Worm (Caenorhabditis elegans): ENCODE measurements around the gene B0273.115.

DNA sequence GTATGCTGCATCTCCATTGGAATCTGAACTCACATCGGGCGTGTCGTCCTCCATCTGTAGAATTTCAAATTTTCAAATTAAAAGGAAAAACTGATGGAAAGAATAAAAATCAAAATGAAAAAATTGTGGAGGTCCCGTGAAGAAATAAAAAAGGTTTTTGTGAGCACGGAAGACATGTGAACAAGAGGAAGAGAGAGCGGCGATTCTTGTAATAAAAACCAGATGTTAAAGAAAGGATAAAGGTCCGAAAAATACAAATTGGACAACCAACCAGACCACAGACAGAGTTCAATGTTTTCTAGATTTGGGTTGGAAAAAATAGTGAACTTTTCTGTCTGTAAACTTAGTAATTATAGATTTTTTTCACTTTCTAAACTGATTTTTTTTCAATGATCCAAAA lies 37.3 kb upstream of the B0273.115 start, which contains the start of gene unc-5:
- TF ChIP-seq nhr-11 (tag; optimal IDR thresholded peaks at IDR 0.05) (no peak), nhr-12 (tag; optimal IDR thresholded peaks at IDR 0.05) (no peak), zag-1 (tag; optimal IDR thresholded peaks at IDR 0.05) (no peak), ZK546.5 (tag; optimal IDR thresholded peaks at IDR 0.05) (no peak), nhr-237 (tag; optimal IDR thresholded peaks at IDR 0.05) (no peak), unc-62 (GFP tag; optimal IDR thresholded peaks at IDR 0.05) (no peak)
